Fruit fly (Drosophila melanogaster): ENCODE measurements around the gene SMC6.

DNA sequence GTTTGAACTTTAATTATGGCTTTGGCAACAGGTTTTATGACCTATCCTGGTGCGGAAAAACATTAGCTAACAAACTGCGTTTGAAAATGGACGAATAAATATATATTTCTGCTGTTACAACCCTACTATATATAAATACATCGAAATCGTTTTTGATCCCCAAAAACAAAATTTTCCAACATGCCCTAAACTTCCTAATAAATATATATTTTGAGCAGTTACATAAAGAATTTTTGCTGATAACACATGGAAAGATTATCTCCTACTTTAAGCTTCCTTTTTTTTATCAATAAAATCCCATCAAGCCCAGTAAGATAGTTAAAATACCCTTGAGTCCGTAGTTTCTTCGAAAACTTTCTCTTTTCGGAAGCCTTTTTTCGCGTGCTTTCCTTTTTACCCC, 25.9 kb upstream of the SMC6 start:
- TF ChIP-seq pdm3 (GFP tag; optimal IDR thresholded peaks at IDR 0.05) = peak; percentile 32
- TF ChIP-seq OdsH (GFP tag; optimal IDR thresholded peaks at IDR 0.05) = peak; percentile 9
- TF ChIP-seq Sox102F (GFP tag; optimal IDR thresholded peaks at IDR 0.05) = no peak
- TF ChIP-seq CG3032 (tag; optimal IDR thresholded peaks at IDR 0.05) = no peak
- no peak for TF ChIP-seq CG15336 (GFP tag; IDR thresholded peaks at IDR 0.05)
- no peak for TF ChIP-seq CG16779 (tag; optimal IDR thresholded peaks at IDR 0.05)
- TF ChIP-seq fkh (GFP tag; optimal IDR thresholded peaks at IDR 0.05) = no peak
- no peak for TF ChIP-seq CG6792 (GFP tag; optimal IDR thresholded peaks at IDR 0.05)
- no peak for TF ChIP-seq CG11762 (GFP tag; optimal IDR thresholded peaks at IDR 0.05; ENCODE audit: insufficient read depth)
- peak in 1 of 2 experiments; percentile 1 for TF ChIP-seq salr (GFP tag; optimal IDR thresholded peaks at IDR 0.05)
